Fruit fly (Drosophila melanogaster) ovary, adult (tissue): Measurements from ENCODE around the gene Ntf-2r.

ENCODE experiments used
- CG17801 ChIP-seq: fragments of 200-800 bp; optimal IDR thresholded peaks from 2 replicates; lab custom pipeline; 2019; ENCODE audit warnings: missing biosample characterization, mild to moderate bottlenecking, missing genetic modification characterization, moderate library complexity; ENCODE audit not compliant: partially characterized antibody

Ntf-2r gene

DNA sequence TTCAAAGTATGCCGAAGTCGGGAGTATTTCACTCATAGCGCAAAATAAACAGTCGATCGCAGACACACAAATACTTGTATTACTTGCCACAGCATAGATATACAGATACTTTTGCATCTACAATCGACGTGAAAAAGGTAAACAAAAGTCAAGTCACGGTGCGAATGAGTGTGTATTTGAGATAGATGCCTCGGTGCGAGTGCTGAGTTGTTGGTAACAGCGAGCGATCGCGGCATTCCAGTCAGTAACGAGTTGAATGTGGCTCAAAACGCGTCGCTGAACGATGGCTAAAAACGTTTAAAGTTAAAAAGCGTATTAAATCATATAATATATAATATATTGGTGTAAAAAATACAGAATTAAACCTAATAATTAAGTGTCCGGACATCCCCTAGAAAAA, 30.8 kb downstream of the Ntf-2r start, which contains the start of gene grnd:
Gene grnd, plus strand, starts transcription at position 207 of the 400 bp plus-strand sequence.
- TF ChIP-seq CG17801 (GFP tag; lab: Kevin White, UChicago): no peak

DNA sequence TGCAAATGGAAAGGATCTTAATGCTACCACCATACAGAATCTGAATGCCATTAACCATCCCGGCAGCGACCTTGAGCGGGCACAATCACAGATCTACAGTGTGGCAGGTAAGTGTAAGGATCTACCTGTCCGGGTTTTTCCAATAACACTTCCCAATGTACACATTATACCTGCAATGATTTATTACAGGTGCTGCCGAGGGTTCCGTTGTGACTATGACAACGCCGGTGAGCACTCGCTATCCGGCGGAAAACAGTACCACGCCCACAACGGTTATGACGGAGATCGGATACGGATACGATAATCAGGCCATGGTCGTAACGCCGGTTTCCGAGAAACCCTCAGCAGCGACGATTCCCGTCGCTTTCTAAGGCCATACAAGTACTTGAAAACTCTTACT, 32.4 kb downstream of the Ntf-2r start:
- no peak for TF ChIP-seq CG17801 (GFP tag; lab: Kevin White, UChicago)

DNA sequence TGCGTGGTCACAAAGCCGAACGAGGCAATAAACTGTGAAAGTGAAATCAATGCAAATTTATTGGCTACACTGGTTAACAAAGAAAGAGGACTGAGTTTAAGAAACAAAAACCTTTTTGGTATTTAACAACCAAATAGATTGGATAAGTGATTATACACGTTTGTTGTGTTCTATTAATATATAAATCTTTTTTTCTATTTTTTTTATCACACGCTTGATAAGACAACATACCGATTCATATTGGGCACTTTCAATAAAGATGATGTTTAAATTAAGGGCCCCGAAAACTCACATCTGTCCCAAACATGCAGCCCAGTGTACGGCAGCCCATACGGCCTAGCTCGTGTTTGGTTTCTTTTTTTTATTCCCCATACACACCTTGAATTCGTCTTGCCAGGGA, 38.7 kb downstream of the Ntf-2r start:
- TF ChIP-seq CG17801 (GFP tag; lab: Kevin White, UChicago): no peak

DNA sequence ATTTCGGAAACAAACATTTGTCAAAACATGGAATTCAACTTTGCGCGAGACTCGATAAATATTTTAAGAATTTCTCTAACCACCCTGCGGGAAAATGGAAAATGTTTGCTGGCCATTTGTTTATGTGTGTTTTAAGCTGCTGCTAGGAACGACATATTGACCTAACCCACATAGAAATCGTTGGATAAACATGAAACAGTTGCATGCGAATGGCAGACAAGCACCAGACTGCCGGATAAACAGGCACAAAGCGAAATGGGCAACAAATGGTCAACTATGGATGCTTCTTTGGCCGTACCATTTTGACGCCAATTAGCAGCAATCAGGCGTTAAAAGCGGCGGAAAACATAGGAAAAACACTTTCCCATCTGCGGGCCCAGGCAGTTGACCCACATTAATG, 42.4 kb downstream of the Ntf-2r start:
- TF ChIP-seq CG17801 (GFP tag; lab: Kevin White, UChicago): no peak

DNA sequence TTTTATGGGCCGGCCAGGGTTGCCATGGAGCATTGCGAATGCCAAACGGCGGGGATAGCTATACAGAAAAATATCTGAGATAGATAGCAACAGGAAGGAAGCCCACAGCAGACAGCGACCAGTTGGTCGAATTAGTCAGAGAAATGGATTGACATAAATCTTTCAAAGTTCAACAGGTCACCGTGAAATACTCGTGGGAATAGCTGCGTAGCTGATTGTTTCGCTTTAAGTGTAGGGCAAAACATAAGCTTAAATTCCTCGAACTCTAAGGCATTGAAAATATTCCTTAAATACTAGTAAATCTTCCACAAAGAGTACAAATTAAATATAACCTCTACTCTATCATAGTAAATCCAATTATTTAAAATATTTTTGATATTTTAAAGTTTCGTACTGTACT, 45.5 kb downstream of the Ntf-2r start:
- TF ChIP-seq CG17801 (GFP tag; lab: Kevin White, UChicago): no peak

DNA sequence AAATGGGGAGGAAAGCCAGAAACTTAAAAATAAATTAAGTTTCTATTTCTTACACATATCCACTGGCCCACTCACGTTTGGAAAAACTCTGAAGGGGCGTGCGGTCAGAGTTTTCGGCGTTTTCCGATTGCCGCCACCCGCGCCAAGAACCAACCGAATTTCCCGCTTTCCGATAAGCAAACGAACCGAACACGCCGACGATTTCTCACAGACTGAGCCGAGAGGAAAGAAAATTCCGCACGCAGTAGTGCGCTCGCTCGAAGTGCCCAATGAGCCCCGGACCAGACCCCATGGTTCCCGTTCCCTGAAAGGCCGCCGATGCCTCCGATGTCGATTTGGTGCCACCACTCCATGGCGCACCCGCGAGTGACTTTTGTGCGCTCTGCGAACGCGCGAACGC, 49.3 kb downstream of the Ntf-2r start, which contains the start of gene kon:
Gene kon, minus strand, starts transcription at position 219 of the 400 bp plus-strand sequence.
- TF ChIP-seq CG17801 (GFP tag; lab: Kevin White, UChicago): no peak

DNA sequence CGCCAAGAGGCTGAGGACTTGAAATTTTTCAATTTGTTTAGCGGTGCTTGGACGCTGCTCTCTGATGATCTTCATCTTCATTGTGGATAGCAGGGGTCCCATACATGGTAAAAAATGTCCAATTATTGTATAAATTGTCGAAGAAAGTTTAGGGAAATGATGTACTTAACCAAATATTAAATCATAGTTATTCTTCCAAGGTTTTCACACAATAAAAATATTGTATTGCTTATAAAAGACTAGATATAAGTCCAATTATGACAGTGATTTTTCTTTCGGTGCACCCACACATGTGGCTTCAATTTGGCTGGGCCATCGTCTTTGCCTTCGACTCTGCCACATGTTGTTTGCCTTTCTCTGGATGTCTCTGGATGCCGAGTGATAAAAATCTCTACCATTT, 50.4 kb downstream of the Ntf-2r start:
- TF ChIP-seq CG17801 (GFP tag; lab: Kevin White, UChicago): no peak
